Worm (Caenorhabditis elegans): ENCODE measurements around the gene C34E10.10.

- TF ChIP-seq D1046.2 (GFP tag; IDR thresholded peaks at IDR 0.05): no peak
- no peak for TF ChIP-seq unc-39 (tag; optimal IDR thresholded peaks at IDR 0.05)
- no peak for TF ChIP-seq nhr-48 (tag; optimal IDR thresholded peaks at IDR 0.05)
- TF ChIP-seq madf-9 (GFP tag; conservative IDR thresholded peaks at IDR 0.05): no peak
- no peak for TF ChIP-seq daf-12 (tag; optimal IDR thresholded peaks at IDR 0.05)
- TF ChIP-seq Y5F2A.4 (GFP tag; optimal IDR thresholded peaks at IDR 0.05): no peak
- no peak for TF ChIP-seq unc-62 (GFP tag; optimal IDR thresholded peaks at IDR 0.05 in 1 of 2)
- no peak for TF ChIP-seq unc-62 (tag; optimal IDR thresholded peaks at IDR 0.05)
- TF ChIP-seq lin-13 (GFP tag; optimal IDR thresholded peaks at IDR 0.05): no peak
- no peak for TF ChIP-seq skn-1 (tag; optimal IDR thresholded peaks at IDR 0.05)
Observed at ce11 chrIII:5215375-5215774, 12.3 kb downstream of the C34E10.10 start, which contains the start of gene ZC155.4.

Data from whole organism, L4 larva.